Fruit fly (Drosophila melanogaster): Measurements from ENCODE around the gene CG9356.

CG9356 gene

dm6 chr3R:9401127-9401603, 2.9 kb downstream of the CG9356 start, which contains the start of the genes RpL34b and CG8132 (continued):
- no peak for TF ChIP-seq CG7963 (GFP tag; IDR thresholded peaks at IDR 0.05; ENCODE audit: partially characterized antibody)
- TF ChIP-seq Hey (tag; optimal IDR thresholded peaks at IDR 0.05): peak; percentile 95
- TF ChIP-seq stc (GFP tag; IDR thresholded peaks at IDR 0.05): peak; percentile 93
- peak; percentile 91 for TF ChIP-seq CG11398 (GFP tag; optimal IDR thresholded peaks at IDR 0.05)
- peak; percentile 75 for TF ChIP-seq jing (GFP tag; optimal IDR thresholded peaks at IDR 0.05)
- TF ChIP-seq dm (GFP tag; optimal IDR thresholded peaks at IDR 0.05): peak; percentile 100
- peak; percentile 91 for TF ChIP-seq Blimp-1 (GFP tag; optimal IDR thresholded peaks at IDR 0.05)
- TF ChIP-seq CG5953 (GFP tag; IDR thresholded peaks at IDR 0.05): peak; percentile 66
- 0 out of 4 replicates have a peak, but pooled peaks have one; percentile 16 for TF ChIP-seq chinmo (GFP tag; IDR thresholded peaks at IDR 0.05; ENCODE audit: partially characterized antibody)
- peak; percentile 50 for TF ChIP-seq CTCF (GFP tag; optimal IDR thresholded peaks at IDR 0.05)
- TF ChIP-seq NFAT (GFP tag; IDR thresholded peaks at IDR 0.05): peak; percentile 98
- TF ChIP-seq tll (GFP tag; optimal IDR thresholded peaks at IDR 0.05): peak in 1 of 2 experiments; percentile 58
- TF ChIP-seq CG15073 (GFP tag; optimal IDR thresholded peaks at IDR 0.05): peak; percentile 70
- TF ChIP-seq Opbp (GFP tag; IDR thresholded peaks at IDR 0.05; ENCODE audit: partially characterized antibody): peak; percentile 100
- TF ChIP-seq bab2 (GFP tag; optimal IDR thresholded peaks at IDR 0.05): peak; percentile 93
- peak; percentile 86 for TF ChIP-seq Optix (GFP tag; IDR thresholded peaks at IDR 0.05)
- peak; percentile 93 for TF ChIP-seq CG1792 (GFP tag; optimal IDR thresholded peaks at IDR 0.05)
- peak; percentile 94 for TF ChIP-seq az2 (GFP tag; optimal IDR thresholded peaks at IDR 0.05)
- peak; percentile 85 for TF ChIP-seq sim (GFP tag; IDR thresholded peaks at IDR 0.05)
- TF ChIP-seq CG17361 (GFP tag; IDR thresholded peaks at IDR 0.05): peak; percentile 95
- TF ChIP-seq CG2202 (tag; optimal IDR thresholded peaks at IDR 0.05): peak; percentile 93
- peak; percentile 90 for TF ChIP-seq Atf-2 (GFP tag; optimal IDR thresholded peaks at IDR 0.05)
- no peak for TF ChIP-seq yki (optimal IDR thresholded peaks at IDR 0.05)
- peak; percentile 98 for TF ChIP-seq lab (GFP tag; optimal IDR thresholded peaks at IDR 0.05)
- TF ChIP-seq CG10267 (tag; optimal IDR thresholded peaks at IDR 0.05): peak; percentile 99
- TF ChIP-seq peb (GFP tag; IDR thresholded peaks at IDR 0.05): peak; percentile 90
- TF ChIP-seq Tbp (GFP tag; optimal IDR thresholded peaks at IDR 0.05): peak; percentile 33
- TF ChIP-seq Ptx1 (GFP tag; IDR thresholded peaks at IDR 0.05): peak; percentile 97
- TF ChIP-seq CG9932 (GFP tag; IDR thresholded peaks at IDR 0.05): peak; percentile 98
- TF ChIP-seq Fer2 (tag; optimal IDR thresholded peaks at IDR 0.05): peak; percentile 96
- no peak for TF ChIP-seq hth (optimal IDR thresholded peaks at IDR 0.05)
- TF ChIP-seq Elba2 (GFP tag; optimal IDR thresholded peaks at IDR 0.05): peak; percentile 88
- TF ChIP-seq dmrt11E (tag; optimal IDR thresholded peaks at IDR 0.05): peak; percentile 92
- TF ChIP-seq CG15514 (GFP tag; optimal IDR thresholded peaks at IDR 0.05): peak; percentile 93
- TF ChIP-seq CkIIα-i1 (GFP tag; IDR thresholded peaks at IDR 0.05): peak; percentile 84
- peak; percentile 89 for TF ChIP-seq CG11696 (GFP tag; IDR thresholded peaks at IDR 0.05)
- peak; percentile 90 for TF ChIP-seq CG6683 (GFP tag; optimal IDR thresholded peaks at IDR 0.05)
- peak; percentile 98 for TF ChIP-seq CG17912 (GFP tag; optimal IDR thresholded peaks at IDR 0.05)
- no peak; the same call in 1 of the 2 replicates for TF ChIP-seq sna (GFP tag; IDR thresholded peaks at IDR 0.05; ENCODE audit: partially characterized antibody)
- peak; percentile 94 for TF ChIP-seq H15 (GFP tag; IDR thresholded peaks at IDR 0.05)
- TF ChIP-seq aop (GFP tag; IDR thresholded peaks at IDR 0.05): peak; percentile 80
- TF ChIP-seq odd (GFP tag; optimal IDR thresholded peaks at IDR 0.05): peak; percentile 90
- TF ChIP-seq Doc2 (GFP tag; IDR thresholded peaks at IDR 0.05): peak; percentile 89
- TF ChIP-seq CG30020 (tag; optimal IDR thresholded peaks at IDR 0.05): peak; percentile 79
- peak in 1 of 2 experiments; percentile 0 for TF ChIP-seq eve (GFP tag; optimal IDR thresholded peaks at IDR 0.05)
- peak; percentile 90 for TF ChIP-seq so (GFP tag; IDR thresholded peaks at IDR 0.05)
- TF ChIP-seq repo (GFP tag; optimal IDR thresholded peaks at IDR 0.05): peak; percentile 89
- no peak for TF ChIP-seq zen2 (GFP tag; IDR thresholded peaks at IDR 0.05; ENCODE audit: partially characterized antibody)
- TF ChIP-seq CG12219 (GFP tag; optimal IDR thresholded peaks at IDR 0.05): peak; percentile 84
- peak; percentile 98 for TF ChIP-seq Hmr (GFP tag; optimal IDR thresholded peaks at IDR 0.05)
- peak; percentile 42; the same call in 1 of the 3 replicates for TF ChIP-seq CG16813 (GFP tag; IDR thresholded peaks at IDR 0.05; ENCODE audit: partially characterized antibody)

Data from whole organism, embryonic.